Worm (Caenorhabditis elegans): Measurements from ENCODE around the gene T06E4.21.
A peak's percentile ranks its signal among the peaks of the same experiment; 100 is the strongest.

T06E4.21 gene

ce11 chrV:9664620-9665019 is 13.2 kb downstream of the T06E4.21 start (continued):
- no peak for TF ChIP-seq efl-3 (GFP tag; optimal IDR thresholded peaks at IDR 0.05)
- TF ChIP-seq isw-1 (GFP tag; IDR thresholded peaks at IDR 0.05): no peak
- TF ChIP-seq lin-35 (GFP tag; optimal IDR thresholded peaks at IDR 0.05): peak in 1 of 2 experiments; percentile 38
- TF ChIP-seq nhr-12 (tag; optimal IDR thresholded peaks at IDR 0.05): no peak
- TF ChIP-seq dpl-1 (GFP tag; optimal IDR thresholded peaks at IDR 0.05): peak in 1 of 3 experiments; percentile 4
- TF ChIP-seq C34B4.2 (tag; optimal IDR thresholded peaks at IDR 0.05): no peak
- TF ChIP-seq nhr-90 (tag; optimal IDR thresholded peaks at IDR 0.05; ENCODE audit: poor library complexity): no peak
- TF ChIP-seq mef-2 (tag; optimal IDR thresholded peaks at IDR 0.05): no peak
- TF ChIP-seq nhr-47 (tag; optimal IDR thresholded peaks at IDR 0.05): no peak
- no peak for TF ChIP-seq nhr-20 (tag; optimal IDR thresholded peaks at IDR 0.05)
- TF ChIP-seq snu-23 (GFP tag; optimal IDR thresholded peaks at IDR 0.05): peak; percentile 13
- TF ChIP-seq ztf-4 (tag; optimal IDR thresholded peaks at IDR 0.05): no peak

- TF ChIP-seq rnt-1 (tag; optimal IDR thresholded peaks at IDR 0.05): no peak
- peak; percentile 49 for TF ChIP-seq lin-14 (GFP tag; optimal IDR thresholded peaks at IDR 0.05)
Observed at ce11 chrV:9666394-9666793, 15.0 kb downstream of the T06E4.21 start, which contains the start of gene ZK287.1. ZK287.1 (plus strand) TSS chrV:9666694.

ce11 chrV:9672495-9672894 is 21.1 kb downstream of the T06E4.21 start:
- TF ChIP-seq elt-2 (tag; optimal IDR thresholded peaks at IDR 0.05) (peak; percentile 49), efl-3 (GFP tag; optimal IDR thresholded peaks at IDR 0.05) (no peak), mab-9 (GFP tag; IDR thresholded peaks at IDR 0.05) (no peak), nhr-76 (tag; optimal IDR thresholded peaks at IDR 0.05) (no peak)

- TF ChIP-seq ceh-88 (GFP tag; IDR thresholded peaks at IDR 0.05) (no peak), elt-2 (tag; optimal IDR thresholded peaks at IDR 0.05) (peak; percentile 33), dpl-1 (GFP tag; optimal IDR thresholded peaks at IDR 0.05) (peak in 1 of 3 experiments; percentile 12), C04F5.9 (tag; optimal IDR thresholded peaks at IDR 0.05) (no peak), lin-35 (GFP tag; optimal IDR thresholded peaks at IDR 0.05) (peak in 1 of 2 experiments; percentile 13)
Observed at ce11 chrV:9673199-9673843, 21.9 kb downstream of the T06E4.21 start, which contains the start of gene sulp-8. sulp-8 (minus strand) TSS chrV:9673667.

ce11 chrV:9677977-9678376 is 26.6 kb downstream of the T06E4.21 start, which contains the start of gene cthd-1:
cthd-1 (plus strand) TSS chrV:9678277.
- TF ChIP-seq ceh-82 (tag; optimal IDR thresholded peaks at IDR 0.05) (no peak), zag-1 (tag; optimal IDR thresholded peaks at IDR 0.05) (no peak), unc-62 (GFP tag; optimal IDR thresholded peaks at IDR 0.05) (no peak), tlp-1 (tag; optimal IDR thresholded peaks at IDR 0.05) (no peak)

ce11 chrV:9679166-9679565 is 27.8 kb downstream of the T06E4.21 start, which contains the start of gene ZK287.9:
ZK287.9 (plus strand) TSS chrV:9679357.
- TF ChIP-seq grh-1 (GFP tag; IDR thresholded peaks at IDR 0.05): no peak
- TF ChIP-seq nhr-12 (tag; optimal IDR thresholded peaks at IDR 0.05): no peak
- no peak for TF ChIP-seq nhr-20 (tag; optimal IDR thresholded peaks at IDR 0.05)
- no peak for TF ChIP-seq nhr-11 (tag; optimal IDR thresholded peaks at IDR 0.05)
- TF ChIP-seq hpl-2 (GFP tag; optimal IDR thresholded peaks at IDR 0.05): no peak
- TF ChIP-seq nhr-71 (tag; optimal IDR thresholded peaks at IDR 0.05): no peak
- TF ChIP-seq irx-1 (tag; optimal IDR thresholded peaks at IDR 0.05): no peak
- no peak for TF ChIP-seq jun-1 (tag; optimal IDR thresholded peaks at IDR 0.05)
- no peak for TF ChIP-seq isw-1 (GFP tag; IDR thresholded peaks at IDR 0.05)
- TF ChIP-seq skn-1 (tag; optimal IDR thresholded peaks at IDR 0.05): no peak
- TF ChIP-seq elt-2 (tag; optimal IDR thresholded peaks at IDR 0.05): no peak
- TF ChIP-seq hlh-17 (GFP tag; optimal IDR thresholded peaks at IDR 0.05; ENCODE audit: borderline replicate concordance): no peak
- TF ChIP-seq dpl-1 (GFP tag; optimal IDR thresholded peaks at IDR 0.05): no peak
- TF ChIP-seq aly-2 (tag; optimal IDR thresholded peaks at IDR 0.05): no peak
- TF ChIP-seq pax-3 (tag; optimal IDR thresholded peaks at IDR 0.05): no peak
- no peak for TF ChIP-seq nhr-19 (GFP tag; conservative IDR thresholded peaks at IDR 0.05)
- no peak for TF ChIP-seq rnt-1 (tag; optimal IDR thresholded peaks at IDR 0.05)
- no peak for TF ChIP-seq lin-39 (tag; optimal IDR thresholded peaks at IDR 0.05)
